Worm (Caenorhabditis elegans) whole organism, midembryonic: ENCODE data around the gene col-166.

ENCODE experiments used
- T22C8.4 ChIP-seq: fragments of 200-800 bp; sonication (Bioruptor generic); IDR thresholded peaks from 2 replicates; pipeline ENCODE4 v1.3.6; 2022; ENCODE audit warnings: missing genetic modification characterization, missing compliant biosample characterization
- cog-1 ChIP-seq: sonication (generic microtip); optimal IDR thresholded peaks from 2 replicates; lab custom pipeline; 2016; ENCODE audit warnings: missing genetic modification characterization, missing compliant biosample characterization
- flt-1 ChIP-seq: fragments of 200-800 bp; sonication (Bioruptor generic); IDR thresholded peaks from 2 replicates; pipeline ENCODE4 v1.3.6; 2022; ENCODE audit warnings: missing genetic modification characterization, missing compliant biosample characterization
- klf-2 ChIP-seq: fragments of 200-800 bp; sonication (Bioruptor generic); conservative IDR thresholded peaks from 2 replicates; pipeline ENCODE4 v1.3.6; 2022; ENCODE audit warnings: missing genetic modification reagents, missing genetic modification characterization, missing compliant biosample characterization
- med-1 ChIP-seq: sonication (generic microtip); optimal IDR thresholded peaks from 2 replicates; lab custom pipeline; 2017; ENCODE audit warnings: missing genetic modification characterization, mild to moderate bottlenecking, missing compliant biosample characterization, antibody characterized with exemption, missing genetic modification reagents; ENCODE audit not compliant: insufficient read depth
- ref-1 ChIP-seq: fragments of 200-800 bp; sonication (Bioruptor generic); conservative IDR thresholded peaks from 2 replicates; pipeline ENCODE4 v1.3.6; 2022; ENCODE audit warnings: missing genetic modification reagents, missing genetic modification characterization, missing compliant biosample characterization
- tab-1 ChIP-seq: fragments of 200-800 bp; sonication (Bioruptor generic); IDR thresholded peaks from 2 replicates; pipeline ENCODE4 v1.3.6; 2022; ENCODE audit warnings: missing genetic modification characterization, missing compliant biosample characterization
- ztf-23 ChIP-seq: fragments of 200-800 bp; sonication (Bioruptor generic); IDR thresholded peaks from 2 replicates; pipeline ENCODE4 v1.3.6; 2022; ENCODE audit warnings: missing genetic modification reagents, missing genetic modification characterization, missing compliant biosample characterization
- ztf-29 ChIP-seq: fragments of 200-800 bp; sonication (Bioruptor generic); IDR thresholded peaks from 2 replicates; pipeline ENCODE4 v1.3.6; 2022; ENCODE audit warnings: missing genetic modification reagents, missing genetic modification characterization, missing compliant biosample characterization

DNA sequence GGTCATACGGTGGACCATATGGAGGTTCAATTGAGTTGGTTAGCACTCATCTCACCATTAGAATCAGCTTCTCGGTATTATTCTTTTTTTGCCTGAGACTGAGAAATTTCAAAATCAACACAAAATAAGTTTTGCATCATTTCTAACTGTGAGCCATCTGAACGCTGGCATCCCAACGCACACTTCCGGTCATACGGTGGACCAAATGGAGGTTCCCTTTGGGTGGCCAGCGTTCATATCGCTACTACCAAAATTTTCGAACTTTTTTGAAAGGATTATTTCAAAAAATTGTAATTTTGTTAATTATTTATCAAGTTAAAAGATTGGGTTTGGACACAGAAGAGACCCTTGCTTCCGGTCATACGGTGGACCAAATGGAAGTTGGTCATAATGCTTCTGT lies 27.1 kb upstream of the col-166 start:
- no peak for TF ChIP-seq ztf-29
- no peak for TF ChIP-seq klf-2
- TF ChIP-seq ztf-23 (GFP tag; lab: Robert Waterston, UW): no peak
- no peak for TF ChIP-seq flt-1 (GFP tag; lab: Robert Waterston, UW)
- no peak for TF ChIP-seq med-1
- no peak for TF ChIP-seq ref-1
- TF ChIP-seq tab-1 (GFP tag; lab: Robert Waterston, UW): no peak
- no peak for TF ChIP-seq T22C8.4 (GFP tag; lab: Robert Waterston, UW)
- no peak for TF ChIP-seq cog-1 (tag; lab: Kevin White, UChicago)
